Fruit fly (Drosophila melanogaster) whole organism, wandering third instar larva: Measurements from ENCODE around the gene trio.

Source experiments
- Abd-B ChIP-seq: fragments of >200 bp; optimal IDR thresholded peaks from 2 replicates; lab custom pipeline; 2017; ENCODE audit warnings: missing biosample characterization, missing genetic modification characterization
- CG32264 ChIP-seq: fragments of 200-800 bp; sonication (Bioruptor generic); optimal IDR thresholded peaks from 2 replicates; lab custom pipeline; 2016; ENCODE audit warnings: missing biosample characterization, missing genetic modification characterization
- CG9705 ChIP-seq: fragments of 200-800 bp; sonication (Bioruptor generic); optimal IDR thresholded peaks from 2 replicates; lab custom pipeline; 2018; ENCODE audit warnings: missing biosample characterization, mild to moderate bottlenecking, missing genetic modification characterization
- CrebA ChIP-seq: fragments of 200-800 bp; sonication (Bioruptor generic); optimal IDR thresholded peaks from 2 replicates; lab custom pipeline; 2016; ENCODE audit warnings: missing biosample characterization, mild to moderate bottlenecking, missing genetic modification characterization, borderline replicate concordance
- Dfd ChIP-seq: fragments of >200 bp; optimal IDR thresholded peaks from 2 replicates; lab custom pipeline; 2017; ENCODE audit warnings: missing biosample characterization, missing genetic modification characterization
- Dif ChIP-seq: fragments of 200-275, 200-300 bp; sonication (Bioruptor generic); optimal IDR thresholded peaks from 2 replicates; lab custom pipeline; 2018; ENCODE audit warnings: missing biosample characterization, missing genetic modification characterization; ENCODE audit not compliant: partially characterized antibody
- GATAd ChIP-seq: sonication (Bioruptor generic); optimal IDR thresholded peaks from 2 replicates; lab custom pipeline; 2016; ENCODE audit warnings: missing biosample characterization, missing genetic modification characterization
- HLH106 ChIP-seq: fragments of 200-800 bp; optimal IDR thresholded peaks from 3 replicates; lab custom pipeline; 2019; ENCODE audit warnings: missing biosample characterization, mild to moderate bottlenecking, missing genetic modification characterization, moderate library complexity
- Hnf4 ChIP-seq: fragments of 200-800 bp; sonication (Bioruptor generic); optimal IDR thresholded peaks from 2 replicates; lab custom pipeline; 2016; ENCODE audit warnings: missing biosample characterization, mild to moderate bottlenecking, missing genetic modification characterization
- Hr78 ChIP-seq: fragments of >200 bp; optimal IDR thresholded peaks from 2 replicates; lab custom pipeline; 2017; ENCODE audit warnings: missing biosample characterization, missing genetic modification characterization
- Hr83 ChIP-seq: fragments of 200-300 bp; sonication (Bioruptor generic); optimal IDR thresholded peaks from 2 replicates; lab custom pipeline; 2016; ENCODE audit warnings: missing biosample characterization, mild to moderate bottlenecking, missing genetic modification characterization, moderate library complexity; ENCODE audit not compliant: poor library complexity, severe bottlenecking
- Jra ChIP-seq: sonication (Bioruptor generic); optimal IDR thresholded peaks from 2 replicates; lab custom pipeline; 2016; ENCODE audit warnings: missing biosample characterization, missing genetic modification characterization
- Mio ChIP-seq: sonication (Bioruptor generic); optimal IDR thresholded peaks from 2 replicates; lab custom pipeline; 2016; ENCODE audit warnings: missing biosample characterization, missing genetic modification characterization
- Myc ChIP-seq: fragments of >200 bp; optimal IDR thresholded peaks from 2 replicates; lab custom pipeline; 2017
- N ChIP-seq: fragments of >200 bp; optimal IDR thresholded peaks from 2 replicates; lab custom pipeline; 2018; ENCODE audit warnings: missing biosample characterization, missing external identifiers, missing genetic modification characterization
- OdsH ChIP-seq: fragments of 200-800 bp; sonication (Bioruptor generic); optimal IDR thresholded peaks from 2 replicates; lab custom pipeline; 2016; ENCODE audit warnings: missing biosample characterization, mild to moderate bottlenecking, missing genetic modification characterization
- Rel ChIP-seq, 2 experiments: fragments of 200-800 bp; sonication (Bioruptor generic) in 1 of 2; optimal IDR thresholded peaks; 2 replicates in 1 of 2; 3 replicates in 1 of 2; lab custom pipeline; 2016 to 2019; ENCODE audit warnings: mild to moderate bottlenecking in 2 of 2, missing biosample characterization in 2 of 2, missing genetic modification characterization in 2 of 2, moderate library complexity in 1 of 2
- Sp1 ChIP-seq: fragments of 200-800 bp; sonication (Bioruptor generic); optimal IDR thresholded peaks from 3 replicates; lab custom pipeline; 2019; ENCODE audit warnings: missing biosample characterization, mild to moderate bottlenecking, missing genetic modification characterization, moderate library complexity
- Vsx2 ChIP-seq: fragments of 200-300, 225-300 bp; sonication (Bioruptor generic); optimal IDR thresholded peaks from 2 replicates; lab custom pipeline; 2018; ENCODE audit warnings: missing biosample characterization, missing genetic modification characterization; ENCODE audit not compliant: partially characterized antibody
- br ChIP-seq: fragments of 200-800 bp; sonication (Bioruptor generic); optimal IDR thresholded peaks from 2 replicates; lab custom pipeline; 2016; ENCODE audit warnings: missing biosample characterization, missing genetic modification characterization
- brk ChIP-seq: fragments of 200-800 bp; sonication (Bioruptor generic); optimal IDR thresholded peaks from 2 replicates; lab custom pipeline; 2016; ENCODE audit warnings: missing biosample characterization, mild to moderate bottlenecking, missing genetic modification characterization
- dl ChIP-seq, 2 experiments: fragments of 175-275, 200-275 bp in 1 of 2; fragments of 200-275 bp in 1 of 2; sonication (Bioruptor generic); optimal IDR thresholded peaks; lab custom pipeline; 2018; ENCODE audit warnings: mild to moderate bottlenecking in 2 of 2, missing biosample characterization in 2 of 2, missing genetic modification characterization in 2 of 2, moderate library complexity in 2 of 2; ENCODE audit not compliant: partially characterized antibody in 2 of 2, insufficient read depth in 1 of 2
- dmrt93B ChIP-seq: fragments of 200-800 bp; sonication (Bioruptor generic); optimal IDR thresholded peaks from 2 replicates; lab custom pipeline; 2018; ENCODE audit warnings: missing biosample characterization, mild to moderate bottlenecking, missing genetic modification characterization
- dsf ChIP-seq: sonication (Bioruptor generic); optimal IDR thresholded peaks from 2 replicates; lab custom pipeline; 2016; ENCODE audit warnings: missing biosample characterization, missing genetic modification characterization, borderline replicate concordance
- ey ChIP-seq: fragments of 200-800 bp; sonication (Bioruptor generic); optimal IDR thresholded peaks from 2 replicates; lab custom pipeline; 2016; ENCODE audit warnings: missing biosample characterization, missing genetic modification characterization
- foxo ChIP-seq, 2 experiments: fragments of 200-800 bp; sonication (Bioruptor generic); optimal IDR thresholded peaks; 2 replicates in 1 of 2; 3 replicates in 1 of 2; lab custom pipeline; 2016 to 2017; ENCODE audit warnings: missing biosample characterization in 2 of 2, missing genetic modification characterization in 2 of 2
- fru ChIP-seq: fragments of 200-800 bp; sonication (Bioruptor generic); optimal IDR thresholded peaks from 3 replicates; lab custom pipeline; 2016; ENCODE audit warnings: missing biosample characterization, mild to moderate bottlenecking, missing genetic modification characterization
- h ChIP-seq: fragments of 200-800 bp; sonication (Bioruptor generic); optimal IDR thresholded peaks from 3 replicates; lab custom pipeline; 2016; ENCODE audit warnings: missing biosample characterization, mild to moderate bottlenecking, missing genetic modification characterization
- jim ChIP-seq: fragments of 175-275, 200-325 bp; sonication (Bioruptor generic); optimal IDR thresholded peaks from 2 replicates; lab custom pipeline; 2016; ENCODE audit warnings: missing biosample characterization, mild to moderate bottlenecking, missing genetic modification characterization
- lola ChIP-seq: fragments of >200 bp; optimal IDR thresholded peaks from 2 replicates; lab custom pipeline; 2017; ENCODE audit warnings: missing biosample characterization, missing genetic modification characterization
- pan ChIP-seq: fragments of >200 bp; optimal IDR thresholded peaks from 2 replicates; lab custom pipeline; 2017
- psq ChIP-seq: fragments of 200-800 bp; sonication (Bioruptor generic); optimal IDR thresholded peaks from 3 replicates; lab custom pipeline; 2017; ENCODE audit warnings: missing biosample characterization, mild to moderate bottlenecking, missing genetic modification characterization, moderate library complexity
- rgr ChIP-seq: fragments of 200-800 bp; sonication (Bioruptor generic); optimal IDR thresholded peaks from 3 replicates; lab custom pipeline; 2016; ENCODE audit warnings: missing biosample characterization, mild to moderate bottlenecking, missing genetic modification characterization
- sage ChIP-seq: fragments of 200-800 bp; sonication (Bioruptor generic); optimal IDR thresholded peaks from 2 replicates; lab custom pipeline; 2016; ENCODE audit warnings: missing biosample characterization, mild to moderate bottlenecking, missing genetic modification characterization
- sv ChIP-seq: fragments of 200-800 bp; sonication (Bioruptor generic); optimal IDR thresholded peaks from 3 replicates; lab custom pipeline; 2016; ENCODE audit warnings: missing biosample characterization, missing genetic modification characterization
- tai ChIP-seq: sonication (Bioruptor generic); optimal IDR thresholded peaks from 2 replicates; lab custom pipeline; 2016; ENCODE audit warnings: missing biosample characterization, missing genetic modification characterization
- usp ChIP-seq: fragments of >200 bp; optimal IDR thresholded peaks from 2 replicates; lab custom pipeline; 2017; ENCODE audit warnings: missing biosample characterization, missing genetic modification characterization
- woc ChIP-seq: sonication (Bioruptor generic); optimal IDR thresholded peaks from 2 replicates; lab custom pipeline; 2016; ENCODE audit warnings: missing biosample characterization, mild to moderate bottlenecking, missing genetic modification characterization

Gene trio

DNA sequence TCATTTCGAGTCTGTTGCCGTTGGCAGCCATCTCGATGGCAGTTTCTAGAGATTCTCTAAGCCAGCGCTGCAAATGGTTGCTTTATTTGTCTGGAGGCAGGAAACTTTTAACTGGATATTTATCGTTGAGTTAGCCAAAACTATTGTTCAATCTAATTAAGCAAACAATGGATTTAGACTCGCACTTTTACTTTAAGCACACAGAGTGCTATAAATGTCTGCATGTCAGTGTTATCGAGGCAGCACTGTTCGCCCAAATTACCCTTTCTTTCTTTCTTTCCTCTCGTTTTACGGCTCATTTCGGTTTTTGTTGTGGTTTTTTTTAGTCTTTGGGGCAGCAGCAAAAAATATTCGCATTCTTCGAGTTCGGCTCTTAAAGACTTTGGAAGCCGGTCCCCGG, 3.0 kb downstream of the trio start:
- TF ChIP-seq fru (GFP tag; lab: Kevin White, UChicago) (peak; percentile 47), rgr (GFP tag; lab: Kevin White, UChicago) (no peak), Sp1 (no peak), Hnf4 (GFP tag; lab: Kevin White, UChicago) (peak; percentile 3), foxo (GFP tag; optimal IDR thresholded peaks at IDR 0.05; lab: Kevin White, UChicago) (peak in 1 of 2 experiments; percentile 41), GATAd (GFP tag; lab: Kevin White, UChicago) (no peak), Vsx2 (GFP tag; lab: Kevin White, UChicago) (no peak), psq (GFP tag; lab: Kevin White, UChicago) (peak; percentile 67), woc (GFP tag; lab: Kevin White, UChicago) (peak; percentile 62), dmrt93B (GFP tag; lab: Kevin White, UChicago) (no peak), Rel (GFP tag; optimal IDR thresholded peaks at IDR 0.05; lab: Kevin White, UChicago) (no peak), Rel (tag; optimal IDR thresholded peaks at IDR 0.05; lab: Kevin White, UChicago) (no peak)

DNA sequence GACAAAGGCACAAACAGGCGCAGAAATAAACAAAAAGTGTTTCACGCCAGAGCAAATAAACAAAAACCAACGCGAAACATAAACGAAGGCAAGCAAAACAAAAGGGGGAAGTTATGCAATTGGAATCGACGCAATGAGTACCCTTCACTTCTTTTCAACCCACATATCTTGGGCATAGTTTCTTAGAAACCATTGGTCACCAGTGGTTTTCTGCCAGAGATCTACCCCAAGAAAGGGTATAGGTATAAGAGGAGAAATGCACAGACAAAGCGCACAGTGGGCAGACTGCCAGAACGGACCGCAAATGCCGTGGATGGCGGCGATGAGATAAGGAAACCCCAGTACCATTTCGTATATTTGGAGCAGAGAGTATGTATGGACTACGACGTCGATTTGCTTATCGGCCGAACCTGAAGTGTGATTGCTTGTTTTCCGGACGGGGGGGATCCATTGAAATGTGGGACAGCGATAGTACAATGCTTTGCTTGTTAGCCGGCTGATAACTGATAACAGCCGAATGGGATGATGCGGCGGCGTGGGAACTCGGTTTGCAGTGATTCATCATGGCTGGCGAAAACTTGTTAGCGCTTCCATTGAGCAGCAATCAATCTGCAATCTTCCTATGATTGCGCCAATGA, 3.6 kb downstream of the trio start:
- TF ChIP-seq Myc (lab: Kevin White, UChicago) (no peak), h (GFP tag; lab: Kevin White, UChicago) (peak; percentile 76), woc (GFP tag; lab: Kevin White, UChicago) (peak; percentile 73), lola (no peak), Hnf4 (GFP tag; lab: Kevin White, UChicago) (peak; percentile 59), Abd-B (GFP tag; lab: Kevin White, UChicago) (no peak), dmrt93B (GFP tag; lab: Kevin White, UChicago) (no peak), psq (GFP tag; lab: Kevin White, UChicago) (peak; percentile 86), CG9705 (GFP tag; lab: Kevin White, UChicago) (no peak), foxo (GFP tag; optimal IDR thresholded peaks at IDR 0.05; lab: Kevin White, UChicago) (peak in 1 of 2 experiments; percentile 66), OdsH (GFP tag; lab: Kevin White, UChicago) (peak; percentile 54), Jra (no peak), Mio (no peak), dsf (no peak), Dif (GFP tag; lab: Kevin White, UChicago) (no peak), usp (GFP tag; lab: Kevin White, UChicago) (no peak), CG32264 (GFP tag; lab: Kevin White, UChicago) (peak; percentile 39), Dfd (no peak), sage (GFP tag; lab: Kevin White, UChicago) (peak; percentile 4), Hr78 (GFP tag; lab: Kevin White, UChicago) (no peak), Hr83 (GFP tag; lab: Kevin White, UChicago) (no peak), jim (GFP tag; lab: Kevin White, UChicago) (no peak), HLH106 (tag; lab: Kevin White, UChicago) (peak; percentile 25), Rel (GFP tag; optimal IDR thresholded peaks at IDR 0.05; lab: Kevin White, UChicago) (no peak), Rel (tag; optimal IDR thresholded peaks at IDR 0.05; lab: Kevin White, UChicago) (peak; percentile 81), Sp1 (peak; percentile 50), rgr (GFP tag; lab: Kevin White, UChicago) (peak; percentile 55), brk (GFP tag; lab: Kevin White, UChicago) (no peak), GATAd (GFP tag; lab: Kevin White, UChicago) (no peak), CrebA (GFP tag; lab: Kevin White, UChicago) (peak; percentile 17), fru (GFP tag; lab: Kevin White, UChicago) (peak; percentile 55), Vsx2 (GFP tag; lab: Kevin White, UChicago) (no peak), dl (GFP tag; optimal IDR thresholded peaks at IDR 0.05; lab: Kevin White, UChicago; ENCODE audit: insufficient read depth in 1 of 2, partially characterized antibody in 2 of 2) (no peak), ey (GFP tag; lab: Kevin White, UChicago) (peak; percentile 62), N (GFP tag; lab: Kevin White, UChicago) (no peak), pan (lab: Kevin White, UChicago) (no peak), sv (no peak), br (peak; percentile 50), tai (GFP tag; lab: Kevin White, UChicago) (no peak)
